Fruit fly (Drosophila melanogaster) whole organism, prepupa: Measurements from ENCODE around the gene PH4alphaPV.

ENCODE experiments used
- Blimp-1 ChIP-seq: fragments of 200-800 bp; sonication (Bioruptor generic); optimal IDR thresholded peaks from 3 replicates; lab custom pipeline; 2017; ENCODE audit warnings: missing biosample characterization, missing genetic modification characterization, mild to moderate bottlenecking, moderate library complexity, missing genetic modification reagents
- CG11294 ChIP-seq: fragments of 200-800 bp; sonication (Bioruptor generic); IDR thresholded peaks from 2 replicates; pipeline ENCODE4 v1.3.6; 2022; ENCODE audit warnings: missing biosample characterization, missing genetic modification characterization
- CG11762 ChIP-seq: fragments of 200-800 bp; sonication (Bioruptor generic); optimal IDR thresholded peaks from 3 replicates; lab custom pipeline; 2016; ENCODE audit warnings: missing biosample characterization, missing genetic modification characterization; ENCODE audit not compliant: insufficient read depth
- CG16779 ChIP-seq: fragments of 200-800 bp; sonication (Bioruptor generic); optimal IDR thresholded peaks from 3 replicates; lab custom pipeline; 2017; ENCODE audit warnings: missing biosample characterization, mild to moderate bottlenecking, missing genetic modification characterization
- CG34406 ChIP-seq: fragments of 200-800 bp; sonication (Bioruptor generic); optimal IDR thresholded peaks from 3 replicates; lab custom pipeline; 2016; ENCODE audit warnings: missing biosample characterization, missing genetic modification characterization
- CG3919 ChIP-seq: fragments of 200-800 bp; sonication (Bioruptor generic); optimal IDR thresholded peaks from 3 replicates; lab custom pipeline; 2016; ENCODE audit warnings: missing biosample characterization, missing genetic modification characterization
- CG6276 ChIP-seq: fragments of 200-800 bp; sonication (Bioruptor generic); optimal IDR thresholded peaks from 2 replicates; lab custom pipeline; 2017; ENCODE audit warnings: missing biosample characterization, mild to moderate bottlenecking, missing genetic modification characterization
- CG8632 ChIP-seq: fragments of 200-800 bp; sonication (Bioruptor generic); optimal IDR thresholded peaks from 3 replicates; lab custom pipeline; 2016; ENCODE audit warnings: missing biosample characterization, missing genetic modification characterization
- Met ChIP-seq: fragments of 200-800 bp; sonication (Bioruptor generic); optimal IDR thresholded peaks from 3 replicates; lab custom pipeline; 2016; ENCODE audit warnings: missing biosample characterization, missing genetic modification characterization
- Sox102F ChIP-seq: fragments of 200-800 bp; sonication (Bioruptor generic); optimal IDR thresholded peaks from 2 replicates; lab custom pipeline; 2016; ENCODE audit warnings: missing biosample characterization, mild to moderate bottlenecking, missing genetic modification characterization
- dac ChIP-seq: fragments of 200-800 bp; sonication (Bioruptor generic); optimal IDR thresholded peaks from 2 replicates; lab custom pipeline; 2017; ENCODE audit warnings: missing biosample characterization, mild to moderate bottlenecking, missing genetic modification characterization
- net ChIP-seq: fragments of 200-800 bp; sonication (Bioruptor generic); optimal IDR thresholded peaks from 3 replicates; lab custom pipeline; 2016; ENCODE audit warnings: missing biosample characterization, missing genetic modification characterization
- topi ChIP-seq: fragments of 200-800 bp; sonication (Bioruptor generic); optimal IDR thresholded peaks from 3 replicates; lab custom pipeline; 2016; ENCODE audit warnings: missing biosample characterization, missing genetic modification characterization

DNA sequence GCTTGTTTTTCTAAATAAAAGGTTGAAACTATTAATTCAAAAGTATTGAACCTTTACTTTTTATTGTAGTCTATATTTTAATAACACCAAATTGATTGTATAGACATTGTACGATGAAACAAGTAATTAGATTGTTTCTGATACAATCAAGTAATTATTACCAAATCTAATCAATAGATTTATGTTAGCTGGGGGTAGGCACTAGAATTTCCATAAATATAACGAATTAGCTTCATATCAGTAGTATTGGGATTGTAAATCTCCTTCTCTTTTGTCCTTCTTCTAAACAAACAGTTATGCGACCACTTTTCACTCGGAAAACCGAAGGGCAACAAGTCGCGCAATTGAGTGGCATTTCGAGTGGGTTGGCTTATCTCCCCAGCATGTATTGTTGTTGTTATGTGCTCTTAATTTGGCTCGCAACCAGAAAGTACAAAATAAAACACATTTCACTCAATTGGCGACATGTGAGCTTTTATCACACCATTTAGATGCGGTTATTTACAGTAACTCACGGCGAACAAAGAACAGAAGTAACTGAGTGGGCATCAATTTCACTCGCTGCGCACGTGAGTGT, 48.9 kb downstream of the PH4alphaPV start:
- TF ChIP-seq CG11294: no peak
- TF ChIP-seq Sox102F: no peak
- no peak for TF ChIP-seq Met (GFP tag; lab: Kevin White, UChicago)
- no peak for TF ChIP-seq CG11762 (GFP tag; lab: Kevin White, UChicago)
- TF ChIP-seq topi (GFP tag; lab: Kevin White, UChicago): no peak
- TF ChIP-seq CG16779 (tag; lab: Kevin White, UChicago): no peak
- no peak for TF ChIP-seq CG8632 (GFP tag; lab: Kevin White, UChicago)
- no peak for TF ChIP-seq CG6276 (GFP tag; lab: Kevin White, UChicago)
- no peak for TF ChIP-seq CG34406 (GFP tag; lab: Kevin White, UChicago)
- no peak for TF ChIP-seq net (GFP tag; lab: Kevin White, UChicago)
- no peak for TF ChIP-seq Blimp-1 (GFP tag; lab: Kevin White, UChicago)
- no peak for TF ChIP-seq CG3919 (GFP tag; lab: Kevin White, UChicago)
- TF ChIP-seq dac (GFP tag; lab: Kevin White, UChicago): no peak
